Fruit fly (Drosophila melanogaster) whole organism, embryonic: ENCODE measurements around the gene CG43163.

Experiments used
- CG10366 ChIP-seq: fragments of 200-800 bp; sonication (Bioruptor generic); IDR thresholded peaks from 2 replicates; pipeline ENCODE4 v1.3.6; 2022; ENCODE audit warnings: missing biosample characterization, missing genetic modification characterization
- CG10431 ChIP-seq: fragments of 200-800 bp; sonication (Bioruptor generic); optimal IDR thresholded peaks from 3 replicates; lab custom pipeline; 2018; ENCODE audit warnings: missing biosample characterization, mild to moderate bottlenecking, missing genetic modification characterization
- CG10543 ChIP-seq: fragments of 200-800 bp; sonication (Bioruptor generic); optimal IDR thresholded peaks from 3 replicates; lab custom pipeline; 2017; ENCODE audit warnings: missing biosample characterization, mild to moderate bottlenecking, missing genetic modification characterization, moderate library complexity
- CG11085 ChIP-seq: fragments of 200-800 bp; sonication (Bioruptor generic); IDR thresholded peaks from 2 replicates; pipeline ENCODE4 v1.3.6; 2022; ENCODE audit warnings: missing biosample characterization, missing genetic modification characterization
- CG11247 ChIP-seq: fragments of 200-800 bp; sonication (Bioruptor generic); IDR thresholded peaks from 2 replicates; pipeline ENCODE4 v1.3.6; 2022; ENCODE audit warnings: missing biosample characterization, missing genetic modification characterization
- CG12071 ChIP-seq: fragments of 200-800 bp; sonication (Bioruptor generic); optimal IDR thresholded peaks from 3 replicates; lab custom pipeline; 2018; ENCODE audit warnings: missing biosample characterization, mild to moderate bottlenecking, missing genetic modification characterization
- CG12104 ChIP-seq: fragments of 200-800 bp; sonication (Bioruptor generic); optimal IDR thresholded peaks from 3 replicates; lab custom pipeline; 2016; ENCODE audit warnings: missing biosample characterization, missing genetic modification characterization
- CG14050 ChIP-seq: fragments of 200-800 bp; sonication (Bioruptor generic); IDR thresholded peaks from 3 replicates; pipeline ENCODE4 v1.3.6; 2022; ENCODE audit warnings: missing biosample characterization, missing genetic modification characterization
- CG16779 ChIP-seq: fragments of 200-800 bp; sonication (Bioruptor generic); IDR thresholded peaks from 2 replicates; pipeline ENCODE4 v1.3.6; 2022; ENCODE audit warnings: missing biosample characterization, missing genetic modification characterization
- CG16815 ChIP-seq: fragments of 200-800 bp; sonication (Bioruptor generic); optimal IDR thresholded peaks from 3 replicates; lab custom pipeline; 2017; ENCODE audit warnings: missing biosample characterization, mild to moderate bottlenecking, missing genetic modification characterization
- CG17612 ChIP-seq: fragments of 200-800 bp; sonication (Bioruptor generic); IDR thresholded peaks from 2 replicates; pipeline ENCODE4 v1.3.6; 2022; ENCODE audit warnings: missing biosample characterization, missing genetic modification characterization
- CG18011 ChIP-seq: fragments of 200-800 bp; sonication (Bioruptor generic); optimal IDR thresholded peaks from 2 replicates; lab custom pipeline; 2017; ENCODE audit warnings: missing biosample characterization, missing genetic modification characterization, mild to moderate bottlenecking, moderate library complexity, missing genotype
- CG2678 ChIP-seq: fragments of 200-800 bp; sonication (Bioruptor generic); optimal IDR thresholded peaks from 3 replicates; lab custom pipeline; 2019; ENCODE audit warnings: missing biosample characterization, mild to moderate bottlenecking, missing genetic modification characterization, moderate library complexity
- CG2889 ChIP-seq: fragments of 200-800 bp; sonication (Bioruptor generic); IDR thresholded peaks from 3 replicates; pipeline ENCODE4 v1.3.6; 2022; ENCODE audit warnings: missing biosample characterization, missing genetic modification characterization
- CG32767 ChIP-seq: fragments of 200-800 bp; sonication (Bioruptor generic); IDR thresholded peaks from 2 replicates; pipeline ENCODE4 v1.3.6; 2022; ENCODE audit warnings: missing biosample characterization, missing genetic modification characterization
- CG33213 ChIP-seq: fragments of 200-800 bp; sonication (Bioruptor generic); optimal IDR thresholded peaks from 3 replicates; lab custom pipeline; 2016; ENCODE audit warnings: missing biosample characterization, missing genetic modification characterization
- CG34224 ChIP-seq: fragments of 200-800 bp; sonication (Bioruptor generic); IDR thresholded peaks from 3 replicates; pipeline ENCODE4 v1.3.6; 2022; ENCODE audit warnings: missing biosample characterization, missing genetic modification characterization; ENCODE audit not compliant: partially characterized antibody
- CG5180 ChIP-seq: fragments of 200-800 bp; sonication (Bioruptor generic); optimal IDR thresholded peaks from 3 replicates; lab custom pipeline; 2017; ENCODE audit warnings: missing biosample characterization, missing genetic modification characterization, mild to moderate bottlenecking, moderate library complexity, missing genetic modification reagents
- CG5245 ChIP-seq: fragments of 200-800 bp; sonication (Bioruptor generic); optimal IDR thresholded peaks from 3 replicates; lab custom pipeline; 2016; ENCODE audit warnings: missing biosample characterization, missing genetic modification characterization
- CG5953 ChIP-seq: fragments of 200-800 bp; sonication (Bioruptor generic); IDR thresholded peaks from 2 replicates; pipeline ENCODE4 v1.3.6; 2022; ENCODE audit warnings: missing biosample characterization, missing genetic modification characterization
- CG6683 ChIP-seq: fragments of 200-800 bp; sonication (Bioruptor generic); optimal IDR thresholded peaks from 2 replicates; lab custom pipeline; 2017; ENCODE audit warnings: missing biosample characterization, mild to moderate bottlenecking, missing genetic modification characterization, missing genetic modification reagents
- CG7556 ChIP-seq: fragments of 200-800 bp; sonication (Bioruptor generic); optimal IDR thresholded peaks from 2 replicates; lab custom pipeline; 2017; ENCODE audit warnings: missing biosample characterization, mild to moderate bottlenecking, missing genetic modification characterization
- CG7987 ChIP-seq: fragments of 200-800 bp; sonication (Bioruptor generic); optimal IDR thresholded peaks from 2 replicates; lab custom pipeline; 2018; ENCODE audit warnings: missing biosample characterization, mild to moderate bottlenecking, missing genetic modification characterization, moderate library complexity
- CG8944 ChIP-seq: fragments of 200-800 bp; sonication (Bioruptor generic); optimal IDR thresholded peaks from 3 replicates; lab custom pipeline; 2016; ENCODE audit warnings: missing biosample characterization, missing genetic modification characterization
- CG9876 ChIP-seq: fragments of 200-800 bp; sonication (Bioruptor generic); optimal IDR thresholded peaks from 2 replicates; lab custom pipeline; 2016; ENCODE audit warnings: missing biosample characterization, missing genetic modification characterization
- D19B ChIP-seq: fragments of 200-800 bp; sonication (Bioruptor generic); optimal IDR thresholded peaks from 2 replicates; lab custom pipeline; 2017; ENCODE audit warnings: missing biosample characterization, mild to moderate bottlenecking, missing genetic modification characterization
- Deaf1 ChIP-seq: fragments of 200-800 bp; optimal IDR thresholded peaks from 3 replicates; lab custom pipeline; 2019; ENCODE audit warnings: missing biosample characterization, mild to moderate bottlenecking, missing genetic modification characterization, moderate library complexity
- Dref ChIP-seq: fragments of 200-800 bp; sonication (Bioruptor generic); IDR thresholded peaks from 2 replicates; pipeline ENCODE4 v1.3.6; 2022; ENCODE audit warnings: missing biosample characterization, missing genetic modification characterization
- H15 ChIP-seq: fragments of 200-800 bp; sonication (Bioruptor generic); IDR thresholded peaks from 3 replicates; pipeline ENCODE4 v1.3.6; 2022; ENCODE audit warnings: missing biosample characterization, missing genetic modification characterization
- Hr39 ChIP-seq: fragments of >200 bp; optimal IDR thresholded peaks from 2 replicates; lab custom pipeline; 2017
- Hr78 ChIP-seq, 2 experiments: fragments of 200-800 bp in 1 of 2; fragments of >200 bp in 1 of 2; sonication (Bioruptor generic) in 1 of 2; optimal IDR thresholded peaks; 2 replicates each; lab custom pipeline; 2017 to 2019; ENCODE audit warnings: missing biosample characterization in 2 of 2, missing genetic modification characterization in 2 of 2, mild to moderate bottlenecking in 1 of 2, moderate library complexity in 1 of 2
- Oli ChIP-seq: fragments of 200-800 bp; sonication (Bioruptor generic); optimal IDR thresholded peaks from 2 replicates; lab custom pipeline; 2018; ENCODE audit warnings: missing biosample characterization, mild to moderate bottlenecking, missing genetic modification characterization, moderate library complexity
- Sox100B ChIP-seq: fragments of 200-800 bp; sonication (Bioruptor generic); optimal IDR thresholded peaks from 3 replicates; lab custom pipeline; 2018; ENCODE audit warnings: missing biosample characterization, mild to moderate bottlenecking, missing genetic modification characterization
- Tbp ChIP-seq: fragments of >200 bp; optimal IDR thresholded peaks from 2 replicates; lab custom pipeline; 2018; ENCODE audit warnings: missing biosample characterization, missing genetic modification characterization
- ap ChIP-seq: fragments of 200-800 bp; sonication (Bioruptor generic); IDR thresholded peaks from 2 replicates; pipeline ENCODE4 v1.3.6; 2022; ENCODE audit warnings: missing biosample characterization, missing genetic modification characterization
- bigmax ChIP-seq: fragments of 200-800 bp; sonication (Bioruptor generic); optimal IDR thresholded peaks from 2 replicates; lab custom pipeline; 2018; ENCODE audit warnings: missing biosample characterization, mild to moderate bottlenecking, missing genetic modification characterization
- cato ChIP-seq: fragments of 200-800 bp; sonication (Bioruptor generic); optimal IDR thresholded peaks from 2 replicates; lab custom pipeline; 2016; ENCODE audit warnings: missing biosample characterization, missing genetic modification characterization, borderline replicate concordance
- crc ChIP-seq: fragments of 200-800 bp; sonication (Bioruptor generic); optimal IDR thresholded peaks from 2 replicates; lab custom pipeline; 2016; ENCODE audit warnings: missing biosample characterization, missing genetic modification characterization
- fd96Cb ChIP-seq: fragments of 200-800 bp; sonication (Bioruptor generic); optimal IDR thresholded peaks from 2 replicates; lab custom pipeline; 2018; ENCODE audit warnings: missing biosample characterization, mild to moderate bottlenecking, missing genetic modification characterization, moderate library complexity
- grau ChIP-seq: fragments of 200-800 bp; optimal IDR thresholded peaks from 3 replicates; lab custom pipeline; 2019; ENCODE audit warnings: missing biosample characterization, mild to moderate bottlenecking, missing genetic modification characterization, moderate library complexity
- hb ChIP-seq: fragments of 200-800 bp; sonication (Bioruptor generic); IDR thresholded peaks from 3 replicates; pipeline ENCODE4 v1.3.6; 2022; ENCODE audit warnings: missing biosample characterization, missing genetic modification characterization; ENCODE audit not compliant: partially characterized antibody
- jing ChIP-seq: fragments of 200-800 bp; sonication (Bioruptor generic); optimal IDR thresholded peaks from 2 replicates; lab custom pipeline; 2018; ENCODE audit warnings: missing biosample characterization, mild to moderate bottlenecking, missing genetic modification characterization
- maf-S ChIP-seq: fragments of 200-800 bp; sonication (Bioruptor generic); optimal IDR thresholded peaks from 2 replicates; lab custom pipeline; 2016; ENCODE audit warnings: missing biosample characterization, missing genetic modification characterization
- org-1 ChIP-seq: fragments of 200-800 bp; sonication (Bioruptor generic); optimal IDR thresholded peaks from 2 replicates; lab custom pipeline; 2017; ENCODE audit warnings: missing biosample characterization, missing genetic modification characterization
- prd ChIP-seq, 3 experiments: fragments of >200 bp in 2 of 3; fragments of 200-800 bp in 1 of 3; sonication (Bioruptor generic) in 1 of 3; optimal IDR thresholded peaks in 2 of 3; IDR thresholded peaks in 1 of 3; 2 replicates in 2 of 3; 3 replicates in 1 of 3; pipeline versions ENCODE4 v1.3.6 to Lab custom; 2017 to 2022; ENCODE audit warnings: missing biosample characterization in 1 of 3, missing genetic modification characterization in 1 of 3
- slou ChIP-seq: fragments of 200-800 bp; sonication (Bioruptor generic); optimal IDR thresholded peaks from 3 replicates; lab custom pipeline; 2016; ENCODE audit warnings: missing biosample characterization, missing genetic modification characterization
- so ChIP-seq: fragments of 200-800 bp; sonication (Bioruptor generic); IDR thresholded peaks from 3 replicates; pipeline ENCODE4 v1.3.6; 2022; ENCODE audit warnings: missing biosample characterization, missing genetic modification characterization
- sr ChIP-seq: fragments of 200-800 bp; sonication (Bioruptor generic); IDR thresholded peaks from 3 replicates; pipeline ENCODE4 v1.3.6; 2022; ENCODE audit warnings: missing biosample characterization, missing genetic modification characterization
- unpg ChIP-seq: fragments of 200-800 bp; sonication (Bioruptor generic); optimal IDR thresholded peaks from 3 replicates; lab custom pipeline; 2018; ENCODE audit warnings: missing biosample characterization, mild to moderate bottlenecking, missing genetic modification characterization, moderate library complexity
- wek ChIP-seq: fragments of 200-800 bp; sonication (Bioruptor generic); optimal IDR thresholded peaks from 3 replicates; lab custom pipeline; 2018; ENCODE audit warnings: missing biosample characterization, mild to moderate bottlenecking, missing genetic modification characterization, moderate library complexity

The CG43163 gene

DNA sequence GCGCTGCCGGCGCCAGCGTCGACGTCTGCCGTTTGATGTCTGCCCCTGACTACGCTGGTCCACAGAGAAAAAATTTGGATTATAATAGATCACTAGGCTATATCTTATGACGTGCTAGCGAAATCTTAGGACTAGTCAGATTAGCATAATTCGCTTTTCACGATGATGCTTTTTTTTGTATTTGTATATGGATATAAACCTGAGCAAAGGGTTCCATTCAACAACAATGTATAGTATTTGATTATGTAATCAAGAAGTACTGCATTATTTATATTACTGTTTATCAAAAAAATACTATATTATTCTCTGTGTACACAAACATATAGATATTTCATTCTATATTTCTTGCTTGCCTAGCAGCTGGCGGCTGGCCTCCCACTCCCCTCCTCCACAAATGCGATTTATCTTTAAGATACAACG, 40.2 kb upstream of the CG43163 start (continued):
- no peak for TF ChIP-seq Hr39 (lab: Kevin White, UChicago)
- peak; percentile 91 for TF ChIP-seq grau
- TF ChIP-seq Dref (GFP tag; lab: Robert Waterston, UW), result no peak
- TF ChIP-seq jing (GFP tag; lab: Kevin White, UChicago), result peak; percentile 69
- no peak for TF ChIP-seq Tbp (GFP tag; lab: Kevin White, UChicago)
- no peak for TF ChIP-seq bigmax
- TF ChIP-seq CG10543, result peak; percentile 89
- peak; percentile 29; the same call in 1 of the 2 replicates for TF ChIP-seq CG5953 (GFP tag; lab: Robert Waterston, UW)
- peak; percentile 91 for TF ChIP-seq Oli (tag; lab: Kevin White, UChicago)
- TF ChIP-seq CG11085, result peak; percentile 64
- TF ChIP-seq wek, result peak; percentile 57
- TF ChIP-seq CG12071, result peak; percentile 83
- TF ChIP-seq CG10366, result peak; percentile 63
- TF ChIP-seq CG2678 (tag; lab: Kevin White, UChicago), result peak; percentile 95
- TF ChIP-seq CG32767 (GFP tag; lab: Robert Waterston, UW), result peak; percentile 79
- TF ChIP-seq CG12104 (GFP tag; lab: Kevin White, UChicago), result peak; percentile 82
- TF ChIP-seq CG14050 (GFP tag; lab: Robert Waterston, UW), result peak; percentile 61; the same call in 2 of the 3 replicates
- TF ChIP-seq unpg (GFP tag; lab: Kevin White, UChicago), result peak; percentile 92
- TF ChIP-seq D19B (GFP tag; lab: Kevin White, UChicago), result peak; percentile 79
- no peak for TF ChIP-seq CG10431
- TF ChIP-seq CG33213, result peak; percentile 44
- no peak for TF ChIP-seq prd (optimal IDR thresholded peaks at IDR 0.05; lab: Kevin White, UChicago)
- TF ChIP-seq prd (GFP tag; IDR thresholded peaks at IDR 0.05; lab: Robert Waterston, UW), result peak; percentile 88
- peak in 1 of 2 experiments; percentile 37 for TF ChIP-seq Hr78 (GFP tag; optimal IDR thresholded peaks at IDR 0.05; lab: Kevin White, UChicago)
- TF ChIP-seq Deaf1 (tag; lab: Kevin White, UChicago), result no peak
- TF ChIP-seq so, result peak; percentile 83
- TF ChIP-seq CG2889 (GFP tag; lab: Robert Waterston, UW), result peak; percentile 58; the same call in 1 of the 3 replicates
- peak; percentile 40 for TF ChIP-seq crc (GFP tag; lab: Kevin White, UChicago)
- TF ChIP-seq CG5245 (GFP tag; lab: Kevin White, UChicago), result peak; percentile 54
- peak; percentile 56 for TF ChIP-seq slou
- no peak for TF ChIP-seq sr
- peak; percentile 87 for TF ChIP-seq Sox100B
- TF ChIP-seq CG16815 (GFP tag; lab: Kevin White, UChicago), result peak; percentile 80
- peak; percentile 50 for TF ChIP-seq maf-S (GFP tag; lab: Kevin White, UChicago)
- no peak for TF ChIP-seq CG34224
- TF ChIP-seq cato (GFP tag; lab: Kevin White, UChicago), result peak; percentile 44
- TF ChIP-seq CG17612 (GFP tag; lab: Robert Waterston, UW), result peak; percentile 73
- TF ChIP-seq fd96Cb (tag; lab: Kevin White, UChicago), result peak; percentile 86
- peak; percentile 61; the same call in 1 of the 2 replicates for TF ChIP-seq CG11247 (GFP tag; lab: Robert Waterston, UW)
- peak; percentile 78 for TF ChIP-seq H15
- peak; percentile 41 for TF ChIP-seq CG9876 (GFP tag; lab: Kevin White, UChicago)
- TF ChIP-seq CG16779 (GFP tag; lab: Robert Waterston, UW), result 0 out of 2 replicates have a peak, but pooled peaks have one; percentile 60
- no peak for TF ChIP-seq hb (GFP tag; lab: Robert Waterston, UW)
- peak; percentile 75 for TF ChIP-seq CG18011 (GFP tag; lab: Kevin White, UChicago)
- TF ChIP-seq CG8944, result peak; percentile 66
- TF ChIP-seq org-1 (GFP tag; lab: Kevin White, UChicago), result peak; percentile 79
- TF ChIP-seq CG7987 (GFP tag; lab: Kevin White, UChicago), result peak; percentile 53
- TF ChIP-seq CG6683, result peak; percentile 55
- peak; percentile 66 for TF ChIP-seq ap (GFP tag; lab: Robert Waterston, UW)
- peak; percentile 73 for TF ChIP-seq CG5180 (GFP tag; lab: Kevin White, UChicago)
- TF ChIP-seq CG7556 (GFP tag; lab: Kevin White, UChicago), result peak; percentile 93
